Fruit fly (Drosophila melanogaster): ENCODE measurements around the gene CG31528.

The CG31528 gene

dm6 chr3R:4416138-4416537 is at the start of gene CG31528:
Gene CG31528 (plus strand): TSS chr3R:4416438.
- TF ChIP-seq PHDP (tag; optimal IDR thresholded peaks at IDR 0.05) (no peak), disco-r (GFP tag; optimal IDR thresholded peaks at IDR 0.05) (no peak), CG31388 (GFP tag; optimal IDR thresholded peaks at IDR 0.05) (no peak), CG17359 (tag; optimal IDR thresholded peaks at IDR 0.05) (no peak), Eip74EF (GFP tag; optimal IDR thresholded peaks at IDR 0.05) (no peak), gro (GFP tag; optimal IDR thresholded peaks at IDR 0.05) (no peak), YL-1 (GFP tag; optimal IDR thresholded peaks at IDR 0.05) (no peak), CG17186 (GFP tag; optimal IDR thresholded peaks at IDR 0.05) (no peak), CrebB (tag; optimal IDR thresholded peaks at IDR 0.05) (no peak), fd3F (GFP tag; optimal IDR thresholded peaks at IDR 0.05) (no peak), gcm2 (GFP tag; optimal IDR thresholded peaks at IDR 0.05) (no peak), CG12769 (tag; optimal IDR thresholded peaks at IDR 0.05) (no peak), kah (GFP tag; optimal IDR thresholded peaks at IDR 0.05) (no peak), CG5180 (GFP tag; optimal IDR thresholded peaks at IDR 0.05) (no peak), HLH3B (GFP tag; IDR thresholded peaks at IDR 0.05) (no peak), Ptx1 (GFP tag; IDR thresholded peaks at IDR 0.05) (no peak), CG1647 (GFP tag; optimal IDR thresholded peaks at IDR 0.05) (no peak), CG2120 (GFP tag; optimal IDR thresholded peaks at IDR 0.05) (no peak), CG30403 (GFP tag; optimal IDR thresholded peaks at IDR 0.05) (no peak)

- TF ChIP-seq sna (GFP tag; IDR thresholded peaks at IDR 0.05; ENCODE audit: partially characterized antibody) (peak; percentile 52; the same call in 1 of the 2 replicates), CG34224 (GFP tag; IDR thresholded peaks at IDR 0.05; ENCODE audit: partially characterized antibody) (peak; percentile 56; the same call in 2 of the 3 replicates), run (tag; optimal IDR thresholded peaks at IDR 0.05) (peak; percentile 16), CG13424 (tag; optimal IDR thresholded peaks at IDR 0.05) (no peak), chm (GFP tag; IDR thresholded peaks at IDR 0.05) (peak; percentile 68; the same call in 1 of the 2 replicates), CG10366 (GFP tag; IDR thresholded peaks at IDR 0.05) (no peak), CG11696 (GFP tag; IDR thresholded peaks at IDR 0.05) (no peak), sug (tag; optimal IDR thresholded peaks at IDR 0.05) (peak; percentile 72), CG11723 (GFP tag; optimal IDR thresholded peaks at IDR 0.05) (peak; percentile 12), Max (GFP tag; optimal IDR thresholded peaks at IDR 0.05) (no peak), stc (GFP tag; IDR thresholded peaks at IDR 0.05) (peak; percentile 44; the same call in 1 of the 2 replicates), eyg (GFP tag; optimal IDR thresholded peaks at IDR 0.05) (peak; percentile 37), NFAT (GFP tag; IDR thresholded peaks at IDR 0.05) (peak; percentile 70), CG6683 (GFP tag; optimal IDR thresholded peaks at IDR 0.05) (no peak), CG12942 (GFP tag; optimal IDR thresholded peaks at IDR 0.05) (no peak), croc (GFP tag; conservative IDR thresholded peaks at IDR 0.05) (no peak), mam (GFP tag; optimal IDR thresholded peaks at IDR 0.05) (peak; percentile 30), CG17802 (tag; optimal IDR thresholded peaks at IDR 0.05) (no peak), Myb (GFP tag; optimal IDR thresholded peaks at IDR 0.05) (peak; percentile 33), bcd (GFP tag; optimal IDR thresholded peaks at IDR 0.05) (peak; percentile 33), usp (GFP tag; optimal IDR thresholded peaks at IDR 0.05) (no peak), Meics (GFP tag; optimal IDR thresholded peaks at IDR 0.05) (peak; percentile 45), ems (GFP tag; optimal IDR thresholded peaks at IDR 0.05) (peak; percentile 10), pzg (GFP tag; optimal IDR thresholded peaks at IDR 0.05) (peak; percentile 49), crol (GFP tag; IDR thresholded peaks at IDR 0.05) (peak; percentile 96), CG18619 (GFP tag; optimal IDR thresholded peaks at IDR 0.05) (no peak), Hr3 (GFP tag; optimal IDR thresholded peaks at IDR 0.05) (no peak), CG6689 (GFP tag; IDR thresholded peaks at IDR 0.05) (peak; percentile 38; the same call in 1 of the 2 replicates), CG9797 (GFP tag; optimal IDR thresholded peaks at IDR 0.05) (no peak)
Observed at dm6 chr3R:4378363-4379354, 37.6 kb upstream of the CG31528 start, which contains the start of gene Sfxn1-3. Gene Sfxn1-3 (plus strand): TSS chr3R:4378600.
